ENCODE assay signal across 4 fruit fly cellular contexts in the genomic region with DNA sequence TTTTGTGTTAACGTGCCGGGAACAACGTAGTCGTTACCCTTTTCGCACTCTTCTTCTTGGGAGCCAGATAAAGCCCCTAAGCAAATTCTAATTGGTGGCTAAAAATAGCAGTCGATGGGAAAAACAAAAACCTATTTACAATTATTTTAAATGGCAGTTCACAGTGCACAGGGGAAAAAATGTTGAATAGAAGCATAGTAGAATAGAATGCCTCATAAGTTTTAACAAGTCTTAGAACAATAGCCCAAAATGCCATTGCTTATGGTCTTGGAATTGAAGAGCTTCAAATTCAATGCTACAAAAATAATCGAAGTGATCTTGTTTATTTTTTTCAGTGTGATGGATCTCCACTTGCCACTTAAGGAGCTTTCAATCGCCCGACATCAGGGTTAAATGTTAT.
TF ChIP-seq lines count a peak whose summit lies in the region.

No protein-coding gene starts in this region.

- TF ChIP-seq CTCF in whole organism, embryonic (GFP tag; optimal IDR thresholded peaks at IDR 0.05; lab: Kevin White, UChicago): no peak

TF ChIP-seq in whole organism, embryonic, 481 proteins besides CTCF, POLR2A, EP300 and RAD21 (continues in another document):
- TF ChIP-seq Xrp1 (GFP tag; IDR thresholded peaks at IDR 0.05; lab: Robert Waterston, UW): peak; percentile 58; the same call in 1 of the 2 replicates
- TF ChIP-seq Pdp1 (GFP tag; optimal IDR thresholded peaks at IDR 0.05; lab: Kevin White, UChicago): peak; percentile 54 to 67
- peak; percentile 15 for TF ChIP-seq CG30431 (GFP tag; optimal IDR thresholded peaks at IDR 0.05; lab: Kevin White, UChicago)
- peak; percentile 55 for TF ChIP-seq fd3F (GFP tag; optimal IDR thresholded peaks at IDR 0.05; lab: Kevin White, UChicago)
- peak; percentile 60 for TF ChIP-seq luna (GFP tag; optimal IDR thresholded peaks at IDR 0.05; lab: Kevin White, UChicago)
- TF ChIP-seq ATbp (GFP tag; optimal IDR thresholded peaks at IDR 0.05; lab: Kevin White, UChicago): peak; percentile 29
- TF ChIP-seq CG12104 (GFP tag; optimal IDR thresholded peaks at IDR 0.05; lab: Kevin White, UChicago): peak; percentile 45
- peak; percentile 49 for TF ChIP-seq CG6813 (GFP tag; optimal IDR thresholded peaks at IDR 0.05; lab: Kevin White, UChicago)
- peak; percentile 71 for TF ChIP-seq unpg (GFP tag; optimal IDR thresholded peaks at IDR 0.05; lab: Kevin White, UChicago)
- TF ChIP-seq Hmx (GFP tag; optimal IDR thresholded peaks at IDR 0.05; lab: Kevin White, UChicago): no peak
- peak; percentile 36 for TF ChIP-seq Chrac-16 (GFP tag; optimal IDR thresholded peaks at IDR 0.05; lab: Kevin White, UChicago)
- no peak for TF ChIP-seq Dll (GFP tag; IDR thresholded peaks at IDR 0.05; lab: Robert Waterston, UW; ENCODE audit: partially characterized antibody)
- peak; percentile 68 for TF ChIP-seq disco-r (GFP tag; optimal IDR thresholded peaks at IDR 0.05; lab: Kevin White, UChicago)
- peak; percentile 32; the same call in 1 of the 3 replicates for TF ChIP-seq B-H1 (GFP tag; IDR thresholded peaks at IDR 0.05; lab: Robert Waterston, UW)
- peak; percentile 66 for TF ChIP-seq chn (GFP tag; optimal IDR thresholded peaks at IDR 0.05; lab: Kevin White, UChicago)
- TF ChIP-seq kah (GFP tag; optimal IDR thresholded peaks at IDR 0.05; lab: Kevin White, UChicago): peak; percentile 3
- no peak for TF ChIP-seq gcm (GFP tag; optimal IDR thresholded peaks at IDR 0.05; lab: Kevin White, UChicago)
- peak; percentile 51 for TF ChIP-seq CG4424 (GFP tag; optimal IDR thresholded peaks at IDR 0.05; lab: Kevin White, UChicago)
- no peak for TF ChIP-seq CG10565 (GFP tag; optimal IDR thresholded peaks at IDR 0.05; lab: Kevin White, UChicago)
- TF ChIP-seq tio (GFP tag; optimal IDR thresholded peaks at IDR 0.05; lab: Kevin White, UChicago): peak; percentile 75
- peak; percentile 82 for TF ChIP-seq CG32532 (GFP tag; IDR thresholded peaks at IDR 0.05; lab: Robert Waterston, UW)

TF ChIP-seq in whole organism, prepupa, 60 proteins besides CTCF, POLR2A, EP300 and RAD21 (continues in another document):
- TF ChIP-seq Hr38 (GFP tag; optimal IDR thresholded peaks at IDR 0.05; lab: Kevin White, UChicago) (no peak), CG16779 (tag; optimal IDR thresholded peaks at IDR 0.05; lab: Kevin White, UChicago) (no peak), OdsH (GFP tag; optimal IDR thresholded peaks at IDR 0.05; lab: Kevin White, UChicago) (peak; percentile 6), Sox102F (GFP tag; optimal IDR thresholded peaks at IDR 0.05; lab: Kevin White, UChicago) (no peak), CG6792 (GFP tag; optimal IDR thresholded peaks at IDR 0.05; lab: Kevin White, UChicago) (no peak), CG34406 (GFP tag; optimal IDR thresholded peaks at IDR 0.05; lab: Kevin White, UChicago) (no peak), Sox15 (GFP tag; optimal IDR thresholded peaks at IDR 0.05; lab: Kevin White, UChicago) (no peak), CG8319 (GFP tag; optimal IDR thresholded peaks at IDR 0.05; lab: Kevin White, UChicago) (no peak), Eip75B (GFP tag; optimal IDR thresholded peaks at IDR 0.05; lab: Kevin White, UChicago) (no peak), CG8632 (GFP tag; optimal IDR thresholded peaks at IDR 0.05; lab: Kevin White, UChicago) (no peak), vri (GFP tag; optimal IDR thresholded peaks at IDR 0.05; lab: Kevin White, UChicago) (no peak), Blimp-1 (GFP tag; optimal IDR thresholded peaks at IDR 0.05; lab: Kevin White, UChicago) (no peak), fkh (GFP tag; optimal IDR thresholded peaks at IDR 0.05; lab: Kevin White, UChicago) (peak; percentile 49), CG6808 (GFP tag; optimal IDR thresholded peaks at IDR 0.05; lab: Kevin White, UChicago) (no peak), pdm3 (GFP tag; optimal IDR thresholded peaks at IDR 0.05; lab: Kevin White, UChicago) (no peak), net (GFP tag; optimal IDR thresholded peaks at IDR 0.05; lab: Kevin White, UChicago) (no peak), CG32006 (GFP tag; optimal IDR thresholded peaks at IDR 0.05; lab: Kevin White, UChicago) (no peak), Met (GFP tag; optimal IDR thresholded peaks at IDR 0.05; lab: Kevin White, UChicago) (no peak), CG10669 (GFP tag; optimal IDR thresholded peaks at IDR 0.05; lab: Kevin White, UChicago) (no peak), acj6 (GFP tag; optimal IDR thresholded peaks at IDR 0.05; lab: Kevin White, UChicago) (no peak), dac (GFP tag; optimal IDR thresholded peaks at IDR 0.05; lab: Kevin White, UChicago) (no peak), eg (GFP tag; IDR thresholded peaks at IDR 0.05; lab: Robert Waterston, UW) (no peak), lz (GFP tag; optimal IDR thresholded peaks at IDR 0.05; lab: Kevin White, UChicago) (no peak), achi (GFP tag; optimal IDR thresholded peaks at IDR 0.05; lab: Kevin White, UChicago) (peak; percentile 18)

TF ChIP-seq in whole organism, pupa, 21 proteins besides CTCF, POLR2A, EP300 and RAD21:
- TF ChIP-seq CG17806 (tag; optimal IDR thresholded peaks at IDR 0.05; lab: Kevin White, UChicago) (peak; percentile 6), CG34367 (tag; optimal IDR thresholded peaks at IDR 0.05; lab: Kevin White, UChicago) (no peak), CG14655 (GFP tag; optimal IDR thresholded peaks at IDR 0.05; lab: Kevin White, UChicago) (peak; percentile 35), CG8159 (tag; optimal IDR thresholded peaks at IDR 0.05; lab: Kevin White, UChicago) (no peak), Snoo (tag; optimal IDR thresholded peaks at IDR 0.05; lab: Kevin White, UChicago) (no peak), CG9948 (tag; optimal IDR thresholded peaks at IDR 0.05; lab: Kevin White, UChicago) (no peak), CG32121 (GFP tag; IDR thresholded peaks at IDR 0.05; lab: Robert Waterston, UW) (no peak), CG15710 (tag; optimal IDR thresholded peaks at IDR 0.05; lab: Kevin White, UChicago) (no peak), Ets98B (GFP tag; IDR thresholded peaks at IDR 0.05; lab: Robert Waterston, UW) (no peak), CG8301 (tag; optimal IDR thresholded peaks at IDR 0.05; lab: Kevin White, UChicago) (peak; percentile 1), CG4496 (GFP tag; IDR thresholded peaks at IDR 0.05; lab: Robert Waterston, UW) (peak; percentile 29; the same call in 1 of the 3 replicates), D1 (tag; optimal IDR thresholded peaks at IDR 0.05; lab: Kevin White, UChicago) (no peak)

TF ChIP-seq in whole organism, wandering third instar larva, 38 proteins besides CTCF, POLR2A, EP300 and RAD21:
- peak; percentile 36 for TF ChIP-seq sv (GFP tag; optimal IDR thresholded peaks at IDR 0.05; lab: Kevin White, UChicago)
- TF ChIP-seq N (GFP tag; optimal IDR thresholded peaks at IDR 0.05; lab: Kevin White, UChicago): no peak
- peak in 1 of 2 experiments; percentile 1 for TF ChIP-seq foxo (GFP tag; optimal IDR thresholded peaks at IDR 0.05; lab: Kevin White, UChicago)
- TF ChIP-seq CG32264 (GFP tag; optimal IDR thresholded peaks at IDR 0.05; lab: Kevin White, UChicago): no peak
- peak; percentile 14 for TF ChIP-seq fru (GFP tag; optimal IDR thresholded peaks at IDR 0.05; lab: Kevin White, UChicago)

Comparison
In these comparisons a context has a peak if more than half of its experiments do, and no peak if none do; other contexts are left out.
1. Of the 7 proteins assayed by ChIP-seq in both whole organism, embryonic and whole organism, prepupa: peak only in whole organism, embryonic: Blimp-1, CG16779, Gug and Sox102F; only in whole organism, prepupa: none; in both: none; in neither: 3.